Worm (Caenorhabditis elegans) whole organism, mixed stage, embryonic: ENCODE measurements around the gene W02H5.19.
"Not testable (repeated sequence)": the region's sequence is repeated elsewhere in the genome, so short reads cannot be mapped to it uniquely, and the experiment has no call there.

Source experiments
- ces-1 ChIP-seq: fragments of 150-350 bp; optimal IDR thresholded peaks from 2 replicates; lab custom pipeline; 2014; ENCODE audit warnings: missing biosample characterization, missing genetic modification reagents, missing genetic modification characterization
- elt-3 ChIP-seq: fragments of 150-350 bp; optimal IDR thresholded peaks from 2 replicates; lab custom pipeline; 2014; ENCODE audit warnings: missing biosample characterization, missing genetic modification characterization
- ham-2 ChIP-seq: fragments of 200-800 bp; sonication (Bioruptor generic); optimal IDR thresholded peaks from 2 replicates; lab custom pipeline; 2018; ENCODE audit warnings: mild to moderate bottlenecking, missing genetic modification characterization, missing compliant biosample characterization
- mep-1 ChIP-seq: fragments of 150-350 bp; optimal IDR thresholded peaks from 2 replicates; lab custom pipeline; 2017; ENCODE audit warnings: missing biosample characterization, missing genetic modification reagents, missing genetic modification characterization, inconsistent platforms
- nhr-237 ChIP-seq: fragments of 150-350 bp; optimal IDR thresholded peaks from 2 replicates; lab custom pipeline; 2014; ENCODE audit warnings: missing biosample characterization, missing genetic modification characterization
- pha-4 ChIP-seq: fragments of 150-350 bp; optimal IDR thresholded peaks from 2 replicates; lab custom pipeline; 2018; ENCODE audit warnings: missing biosample characterization, missing genetic modification reagents, missing genetic modification characterization
- snpc-4 ChIP-seq: fragments of 150-350 bp; optimal IDR thresholded peaks from 2 replicates; lab custom pipeline; 2014; ENCODE audit warnings: missing biosample characterization, missing genetic modification characterization
- unc-62 ChIP-seq: fragments of 150-350 bp; optimal IDR thresholded peaks from 2 replicates; lab custom pipeline; 2014; ENCODE audit warnings: missing biosample characterization, missing genetic modification reagents, missing genetic modification characterization
- ztf-11 ChIP-seq: fragments of 150-350 bp; optimal IDR thresholded peaks from 2 replicates; lab custom pipeline; 2014; ENCODE audit warnings: missing biosample characterization, missing genetic modification characterization

- TF ChIP-seq nhr-237; ham-2 (GFP tag; lab: Kevin White, UChicago); ces-1 (GFP tag; lab: Kevin White, UChicago); mep-1 (tag; lab: Kevin White, UChicago); unc-62 (GFP tag; lab: Kevin White, UChicago); elt-3 (tag; lab: Kevin White, UChicago); ztf-11 (tag; lab: Kevin White, UChicago); pha-4 (tag; lab: Kevin White, UChicago); snpc-4: not testable (repeated sequence)
These were observed 39.9 kb upstream of the W02H5.19 start, which contains the start of gene F53E10.5 for ce11 chrV:2598830-2599229.
